Fruit fly (Drosophila melanogaster) whole organism, prepupa: ENCODE measurements around the gene p.
A peak's percentile ranks its signal among the peaks of the same experiment; 100 is the strongest.

Source experiments
- CG10631 ChIP-seq: fragments of 200-800 bp; sonication (Bioruptor generic); optimal IDR thresholded peaks from 2 replicates; lab custom pipeline; 2016; ENCODE audit warnings: missing biosample characterization, missing genetic modification characterization
- CG10669 ChIP-seq: fragments of 200-800 bp; sonication (Bioruptor generic); optimal IDR thresholded peaks from 3 replicates; lab custom pipeline; 2018; ENCODE audit warnings: missing biosample characterization, mild to moderate bottlenecking, missing genetic modification characterization, moderate library complexity
- CG11294 ChIP-seq: fragments of 200-800 bp; sonication (Bioruptor generic); IDR thresholded peaks from 2 replicates; pipeline ENCODE4 v1.3.6; 2022; ENCODE audit warnings: missing biosample characterization, missing genetic modification characterization
- CG11762 ChIP-seq: fragments of 200-800 bp; sonication (Bioruptor generic); optimal IDR thresholded peaks from 3 replicates; lab custom pipeline; 2016; ENCODE audit warnings: missing biosample characterization, missing genetic modification characterization; ENCODE audit not compliant: insufficient read depth
- CG11902 ChIP-seq: fragments of 200-800 bp; sonication (Bioruptor generic); optimal IDR thresholded peaks from 3 replicates; lab custom pipeline; 2016; ENCODE audit warnings: missing biosample characterization, missing genetic modification characterization
- CG15336 ChIP-seq: fragments of 200-800 bp; sonication (Bioruptor generic); IDR thresholded peaks from 2 replicates; pipeline ENCODE4 v1.3.6; 2022; ENCODE audit warnings: missing biosample characterization, missing genetic modification characterization
- CG1621 ChIP-seq: fragments of 200-800 bp; sonication (Bioruptor generic); optimal IDR thresholded peaks from 3 replicates; lab custom pipeline; 2018; ENCODE audit warnings: missing biosample characterization, mild to moderate bottlenecking, missing genetic modification characterization
- CG3032 ChIP-seq: fragments of 200-800 bp; optimal IDR thresholded peaks from 2 replicates; lab custom pipeline; 2019; ENCODE audit warnings: missing biosample characterization, mild to moderate bottlenecking, missing genetic modification characterization, moderate library complexity
- CG32006 ChIP-seq: fragments of 200-800 bp; sonication (Bioruptor generic); optimal IDR thresholded peaks from 3 replicates; lab custom pipeline; 2017; ENCODE audit warnings: missing biosample characterization, mild to moderate bottlenecking, missing genetic modification characterization
- CG34406 ChIP-seq: fragments of 200-800 bp; sonication (Bioruptor generic); optimal IDR thresholded peaks from 3 replicates; lab custom pipeline; 2016; ENCODE audit warnings: missing biosample characterization, missing genetic modification characterization
- CG6276 ChIP-seq: fragments of 200-800 bp; sonication (Bioruptor generic); optimal IDR thresholded peaks from 2 replicates; lab custom pipeline; 2017; ENCODE audit warnings: missing biosample characterization, mild to moderate bottlenecking, missing genetic modification characterization
- CG6808 ChIP-seq: fragments of 200-800 bp; sonication (Bioruptor generic); optimal IDR thresholded peaks from 3 replicates; lab custom pipeline; 2017; ENCODE audit warnings: missing biosample characterization, missing genetic modification characterization, mild to moderate bottlenecking, moderate library complexity, missing genetic modification reagents
- CG6854 ChIP-seq: fragments of 200-800 bp; sonication (Bioruptor generic); optimal IDR thresholded peaks from 2 replicates; lab custom pipeline; 2017; ENCODE audit warnings: missing biosample characterization, mild to moderate bottlenecking, missing genetic modification characterization
- CG8119 ChIP-seq: fragments of 200-800 bp; sonication (Bioruptor generic); IDR thresholded peaks from 3 replicates; pipeline ENCODE4 v1.3.6; 2022; ENCODE audit warnings: missing biosample characterization, missing genetic modification characterization
- CG8319 ChIP-seq: fragments of 200-800 bp; sonication (Bioruptor generic); optimal IDR thresholded peaks from 3 replicates; lab custom pipeline; 2016; ENCODE audit warnings: missing biosample characterization, missing genetic modification characterization
- CG8632 ChIP-seq: fragments of 200-800 bp; sonication (Bioruptor generic); optimal IDR thresholded peaks from 3 replicates; lab custom pipeline; 2016; ENCODE audit warnings: missing biosample characterization, missing genetic modification characterization
- CG9139 ChIP-seq: fragments of 200-800 bp; sonication (Bioruptor generic); optimal IDR thresholded peaks from 3 replicates; lab custom pipeline; 2017; ENCODE audit warnings: missing biosample characterization, mild to moderate bottlenecking, missing genetic modification characterization
- Eip75B ChIP-seq: fragments of 200-800 bp; sonication (Bioruptor generic); optimal IDR thresholded peaks from 3 replicates; lab custom pipeline; 2016; ENCODE audit warnings: missing biosample characterization, missing genetic modification characterization
- Eip78C ChIP-seq: fragments of 200-800 bp; sonication (Bioruptor generic); peaks from one replicate; lab custom pipeline; 2016; ENCODE audit warnings: missing biosample characterization, missing genetic modification characterization
- Eip93F ChIP-seq: fragments of 200-800 bp; sonication (Bioruptor generic); optimal IDR thresholded peaks from 2 replicates; lab custom pipeline; 2016; ENCODE audit warnings: missing biosample characterization, mild to moderate bottlenecking, missing genetic modification characterization
- Ets21C ChIP-seq: fragments of 200-800 bp; sonication (Bioruptor generic); optimal IDR thresholded peaks from 3 replicates; lab custom pipeline; 2016; ENCODE audit warnings: missing biosample characterization, missing genetic modification characterization
- Gug ChIP-seq: fragments of 200-800 bp; sonication (Bioruptor generic); IDR thresholded peaks from 2 replicates; pipeline ENCODE4 v1.3.6; 2022; ENCODE audit warnings: missing biosample characterization, missing genetic modification characterization
- Hr38 ChIP-seq: sonication (Bioruptor generic); optimal IDR thresholded peaks from 2 replicates; lab custom pipeline; 2016; ENCODE audit warnings: missing biosample characterization, missing genetic modification characterization
- Hr39 ChIP-seq: fragments of 200-800 bp; sonication (Bioruptor generic); optimal IDR thresholded peaks from 2 replicates; lab custom pipeline; 2016; ENCODE audit warnings: missing biosample characterization, missing genetic modification characterization
- Hr4 ChIP-seq: fragments of 200-800 bp; sonication (Bioruptor generic); optimal IDR thresholded peaks from 3 replicates; lab custom pipeline; 2016; ENCODE audit warnings: missing biosample characterization, missing genetic modification characterization
- Lpt ChIP-seq: fragments of 200-800 bp; sonication (Bioruptor generic); optimal IDR thresholded peaks from 3 replicates; lab custom pipeline; 2016; ENCODE audit warnings: missing biosample characterization, missing genetic modification characterization
- Met ChIP-seq: fragments of 200-800 bp; sonication (Bioruptor generic); optimal IDR thresholded peaks from 3 replicates; lab custom pipeline; 2016; ENCODE audit warnings: missing biosample characterization, missing genetic modification characterization
- OdsH ChIP-seq: fragments of 200-800 bp; sonication (Bioruptor generic); optimal IDR thresholded peaks from 3 replicates; lab custom pipeline; 2016; ENCODE audit warnings: missing biosample characterization, missing genetic modification characterization
- Smox ChIP-seq: fragments of 200-800 bp; sonication (Bioruptor generic); optimal IDR thresholded peaks from 3 replicates; lab custom pipeline; 2016; ENCODE audit warnings: missing biosample characterization, missing genetic modification characterization
- Sox102F ChIP-seq: fragments of 200-800 bp; sonication (Bioruptor generic); optimal IDR thresholded peaks from 2 replicates; lab custom pipeline; 2016; ENCODE audit warnings: missing biosample characterization, mild to moderate bottlenecking, missing genetic modification characterization
- Sox14 ChIP-seq: fragments of 200-800 bp; sonication (Bioruptor generic); optimal IDR thresholded peaks from 3 replicates; lab custom pipeline; 2016; ENCODE audit warnings: missing biosample characterization, missing genetic modification characterization
- Sox15 ChIP-seq: fragments of 200-800 bp; sonication (Bioruptor generic); optimal IDR thresholded peaks from 3 replicates; lab custom pipeline; 2016; ENCODE audit warnings: missing biosample characterization, missing genetic modification characterization
- achi ChIP-seq: fragments of 200-800 bp; sonication (Bioruptor generic); optimal IDR thresholded peaks from 3 replicates; lab custom pipeline; 2016; ENCODE audit warnings: missing biosample characterization, missing genetic modification characterization
- acj6 ChIP-seq: fragments of 200-800 bp; sonication (Bioruptor generic); optimal IDR thresholded peaks from 3 replicates; lab custom pipeline; 2016; ENCODE audit warnings: missing biosample characterization, missing genetic modification characterization
- cyc ChIP-seq: fragments of 200-800 bp; sonication (Bioruptor generic); optimal IDR thresholded peaks from 3 replicates; lab custom pipeline; 2016; ENCODE audit warnings: missing biosample characterization, missing genetic modification characterization
- esn ChIP-seq: fragments of 200-800 bp; sonication (Bioruptor generic); optimal IDR thresholded peaks from 2 replicates; lab custom pipeline; 2016; ENCODE audit warnings: missing biosample characterization, mild to moderate bottlenecking, missing genetic modification characterization, moderate library complexity
- fd59A ChIP-seq: fragments of 200-800 bp; sonication (Bioruptor generic); optimal IDR thresholded peaks from 2 replicates; lab custom pipeline; 2017; ENCODE audit warnings: missing biosample characterization, mild to moderate bottlenecking, missing genetic modification characterization, missing genetic modification reagents
- fd85E ChIP-seq: fragments of 200-800 bp; sonication (Bioruptor generic); optimal IDR thresholded peaks from 3 replicates; lab custom pipeline; 2016; ENCODE audit warnings: missing biosample characterization, missing genetic modification characterization
- fkh ChIP-seq: fragments of 200-800 bp; sonication (Bioruptor generic); optimal IDR thresholded peaks from 3 replicates; lab custom pipeline; 2017; ENCODE audit warnings: missing biosample characterization, mild to moderate bottlenecking, missing genetic modification characterization, moderate library complexity
- lz ChIP-seq: fragments of 200-800 bp; sonication (Bioruptor generic); optimal IDR thresholded peaks from 3 replicates; lab custom pipeline; 2016; ENCODE audit warnings: missing biosample characterization, missing genetic modification characterization
- net ChIP-seq: fragments of 200-800 bp; sonication (Bioruptor generic); optimal IDR thresholded peaks from 3 replicates; lab custom pipeline; 2016; ENCODE audit warnings: missing biosample characterization, missing genetic modification characterization
- pdm3 ChIP-seq: fragments of 200-800 bp; sonication (Bioruptor generic); optimal IDR thresholded peaks from 3 replicates; lab custom pipeline; 2016; ENCODE audit warnings: missing biosample characterization, missing genetic modification characterization
- ss ChIP-seq, 2 experiments: fragments of 200-800 bp; sonication (Bioruptor generic); optimal IDR thresholded peaks; 2 replicates in 1 of 2; 3 replicates in 1 of 2; lab custom pipeline; 2017 to 2018; ENCODE audit warnings: mild to moderate bottlenecking in 2 of 2, missing biosample characterization in 2 of 2, missing genetic modification characterization in 2 of 2, moderate library complexity in 1 of 2
- svp ChIP-seq: fragments of 200-800 bp; sonication (Bioruptor generic); peaks from one replicate; lab custom pipeline; 2016; ENCODE audit warnings: missing biosample characterization, missing genetic modification characterization
- topi ChIP-seq: fragments of 200-800 bp; sonication (Bioruptor generic); optimal IDR thresholded peaks from 3 replicates; lab custom pipeline; 2016; ENCODE audit warnings: missing biosample characterization, missing genetic modification characterization
- vri ChIP-seq: fragments of 200-800 bp; sonication (Bioruptor generic); optimal IDR thresholded peaks from 3 replicates; lab custom pipeline; 2016; ENCODE audit warnings: missing biosample characterization, mild to moderate bottlenecking, missing genetic modification characterization

p gene

DNA sequence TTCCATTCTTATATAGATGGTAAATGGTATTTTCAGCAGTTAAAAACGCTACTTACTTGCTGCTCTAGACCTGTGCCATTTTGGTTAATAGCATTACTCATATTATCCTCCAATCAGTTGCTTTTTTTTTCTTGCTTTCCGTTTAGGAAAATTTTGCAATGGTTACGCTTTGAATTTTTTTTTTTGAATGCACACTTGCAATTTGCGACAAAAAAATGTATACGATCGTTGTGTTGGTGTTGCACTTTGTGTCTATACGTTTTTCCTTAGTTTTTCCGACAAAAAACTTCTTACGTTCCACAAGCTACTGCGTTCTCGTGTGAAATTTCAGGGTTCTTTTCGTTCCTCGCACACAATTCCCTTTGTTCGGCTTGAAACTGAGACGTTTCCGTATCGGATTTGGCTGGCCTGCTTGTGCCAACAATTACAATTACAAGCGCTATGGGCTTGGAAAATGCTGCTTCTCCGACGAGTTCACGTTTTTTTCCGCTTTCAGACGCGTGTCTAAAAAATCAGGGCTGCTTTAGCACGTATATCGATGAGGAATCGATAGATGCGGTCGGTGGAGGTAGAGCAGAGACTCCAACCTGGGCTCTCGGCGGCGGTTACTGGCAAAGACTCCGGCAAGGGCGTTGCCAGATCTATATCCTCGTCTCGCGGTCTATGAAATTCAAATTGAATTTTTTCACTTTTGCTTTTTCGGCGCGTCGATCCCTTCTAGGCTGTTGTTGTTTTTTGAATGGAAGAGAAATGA lies 10.4 kb downstream of the p start (continued):
- peak; percentile 51 for TF ChIP-seq achi
- no peak for TF ChIP-seq cyc (GFP tag; lab: Kevin White, UChicago)
- TF ChIP-seq Hr39 (GFP tag; lab: Kevin White, UChicago), result no peak
- TF ChIP-seq acj6 (GFP tag; lab: Kevin White, UChicago), result no peak
- TF ChIP-seq CG34406, result no peak
- TF ChIP-seq lz (GFP tag; lab: Kevin White, UChicago), result peak; percentile 34
- no peak for TF ChIP-seq ss (GFP tag; optimal IDR thresholded peaks at IDR 0.05; lab: Kevin White, UChicago)
- TF ChIP-seq esn, result no peak
- TF ChIP-seq CG11902 (GFP tag; lab: Kevin White, UChicago), result no peak
- TF ChIP-seq CG6854 (GFP tag; lab: Kevin White, UChicago), result peak; percentile 27
- no peak for TF ChIP-seq Hr38 (GFP tag; lab: Kevin White, UChicago)
- no peak for TF ChIP-seq Eip75B (GFP tag; lab: Kevin White, UChicago)
- TF ChIP-seq Sox15 (GFP tag; lab: Kevin White, UChicago), result no peak
- TF ChIP-seq OdsH (GFP tag; lab: Kevin White, UChicago), result no peak
- TF ChIP-seq CG32006, result no peak

DNA sequence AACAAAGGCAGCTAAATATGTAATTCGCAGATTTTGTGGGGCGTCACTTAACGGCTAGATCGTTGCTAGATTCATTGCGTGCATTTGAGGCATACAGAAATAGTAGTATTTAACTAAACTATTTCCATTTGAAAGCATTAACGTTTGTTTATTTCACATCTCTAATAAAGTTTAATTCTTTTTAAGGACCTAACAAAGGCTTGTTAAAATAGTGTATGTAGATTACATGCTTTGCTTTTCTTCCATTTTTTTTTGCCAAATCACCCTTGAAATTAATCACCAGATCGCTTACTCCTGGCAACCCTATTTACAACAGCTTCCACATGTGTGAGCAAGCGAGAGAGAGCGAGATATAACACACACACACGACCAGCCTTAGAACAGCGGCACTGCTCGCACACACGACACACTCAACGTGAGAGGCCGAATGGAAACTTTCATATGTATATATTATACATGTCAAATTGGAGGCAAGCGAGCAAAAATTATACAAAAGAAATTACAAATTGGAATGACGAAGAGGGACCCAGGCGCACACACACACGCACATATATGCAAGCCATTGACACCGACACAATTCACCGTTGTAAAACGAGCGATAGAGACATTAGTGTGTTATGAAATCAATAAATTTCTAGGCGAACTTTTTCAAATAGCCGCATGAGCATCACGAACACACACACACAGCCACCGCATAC lies 11.1 kb downstream of the p start:
- TF ChIP-seq CG15336 (peak; percentile 54; the same call in 1 of the 2 replicates), Lpt (GFP tag; lab: Kevin White, UChicago) (peak; percentile 62), Eip93F (GFP tag; lab: Kevin White, UChicago) (peak; percentile 62), fd85E (GFP tag; lab: Kevin White, UChicago) (no peak), Sox102F (GFP tag; lab: Kevin White, UChicago) (peak; percentile 67), fd59A (GFP tag; lab: Kevin White, UChicago) (peak; percentile 5), vri (GFP tag; lab: Kevin White, UChicago) (peak; percentile 84), CG3032 (tag; lab: Kevin White, UChicago) (peak; percentile 21), topi (GFP tag; lab: Kevin White, UChicago) (peak; percentile 62), Sox14 (GFP tag; lab: Kevin White, UChicago) (peak; percentile 78), Hr4 (peak; percentile 67), Smox (peak; percentile 71), Gug (peak; percentile 52; the same call in 1 of the 2 replicates), Ets21C (GFP tag; lab: Kevin White, UChicago) (peak; percentile 57), Met (GFP tag; lab: Kevin White, UChicago) (peak; percentile 74), Eip75B (GFP tag; lab: Kevin White, UChicago) (peak; percentile 74), Eip78C (GFP tag; lab: Kevin White, UChicago) (peak; percentile 92), net (GFP tag; lab: Kevin White, UChicago) (peak; percentile 63), CG6808 (GFP tag; lab: Kevin White, UChicago) (peak; percentile 64), CG1621 (tag; lab: Kevin White, UChicago) (no peak), CG32006 (peak; percentile 73), achi (peak; percentile 68), CG6854 (GFP tag; lab: Kevin White, UChicago) (peak; percentile 40), Hr39 (GFP tag; lab: Kevin White, UChicago) (peak; percentile 67), fkh (peak; percentile 29), CG10669 (GFP tag; lab: Kevin White, UChicago) (peak; percentile 62), OdsH (GFP tag; lab: Kevin White, UChicago) (peak; percentile 56), cyc (GFP tag; lab: Kevin White, UChicago) (peak; percentile 67), CG8632 (GFP tag; lab: Kevin White, UChicago) (peak; percentile 48), acj6 (GFP tag; lab: Kevin White, UChicago) (peak; percentile 61), CG11294 (GFP tag; lab: Robert Waterston, UW) (no peak), Sox15 (GFP tag; lab: Kevin White, UChicago) (no peak), CG11762 (GFP tag; lab: Kevin White, UChicago) (peak; percentile 49), CG6276 (GFP tag; lab: Kevin White, UChicago) (no peak), CG9139 (GFP tag; lab: Kevin White, UChicago) (peak; percentile 23), CG8119 (GFP tag; lab: Robert Waterston, UW) (0 out of 3 replicates have a peak, but pooled peaks have one; percentile 28), CG8319 (GFP tag; lab: Kevin White, UChicago) (peak; percentile 12), CG34406 (peak; percentile 47), svp (GFP tag; lab: Kevin White, UChicago) (peak; percentile 87), CG10631 (GFP tag; lab: Kevin White, UChicago) (peak; percentile 55), pdm3 (GFP tag; lab: Kevin White, UChicago) (peak; percentile 61)
